Fruit fly (Drosophila melanogaster): ENCODE data around the gene CG5805.

- TF ChIP-seq Myc (optimal IDR thresholded peaks at IDR 0.05) = no peak
- no peak for TF ChIP-seq Sin3A (optimal IDR thresholded peaks at IDR 0.05)
- no peak for TF ChIP-seq psq (optimal IDR thresholded peaks at IDR 0.05)
- TF ChIP-seq h (optimal IDR thresholded peaks at IDR 0.05) = no peak
These were observed 8.9 kb downstream of the CG5805 start for dm6 chr3R:24778218-24778739.

All from Kc167 (cell line).